Fruit fly (Drosophila melanogaster) whole organism, pupa: ENCODE measurements around the gene CG3982.

Source experiments
- CG10348 ChIP-seq: fragments of 200-800 bp; sonication (Bioruptor generic); IDR thresholded peaks from 2 replicates; pipeline ENCODE4 v1.3.6; 2022; ENCODE audit warnings: missing biosample characterization, missing genetic modification characterization
- CG12605 ChIP-seq: fragments of 200-800 bp; sonication (Bioruptor generic); IDR thresholded peaks from 2 replicates; pipeline ENCODE4 v1.3.6; 2022; ENCODE audit warnings: missing biosample characterization, missing genetic modification characterization
- CG13204 ChIP-seq: fragments of 200-800 bp; sonication (Bioruptor generic); optimal IDR thresholded peaks from 2 replicates; lab custom pipeline; 2018; ENCODE audit warnings: missing biosample characterization, mild to moderate bottlenecking, missing genetic modification characterization, moderate library complexity
- CG14655 ChIP-seq: fragments of 200-800 bp; sonication (Bioruptor generic); optimal IDR thresholded peaks from 3 replicates; lab custom pipeline; 2017; ENCODE audit warnings: mild to moderate bottlenecking, missing biosample characterization, missing genetic modification reagents, missing genetic modification characterization
- CG15710 ChIP-seq: fragments of 200-800 bp; sonication (Bioruptor generic); optimal IDR thresholded peaks from 2 replicates; lab custom pipeline; 2018; ENCODE audit warnings: missing biosample characterization, mild to moderate bottlenecking, missing genetic modification characterization, moderate library complexity
- CG17806 ChIP-seq: fragments of 200-800 bp; sonication (Bioruptor generic); optimal IDR thresholded peaks from 2 replicates; lab custom pipeline; 2018; ENCODE audit warnings: missing biosample characterization, mild to moderate bottlenecking, missing genetic modification characterization, moderate library complexity
- CG32121 ChIP-seq: fragments of 200-800 bp; sonication (Bioruptor generic); IDR thresholded peaks from 2 replicates; pipeline ENCODE4 v1.3.6; 2022; ENCODE audit warnings: missing biosample characterization, missing genetic modification characterization
- CG34367 ChIP-seq: fragments of 200-800 bp; sonication (Bioruptor generic); optimal IDR thresholded peaks from 2 replicates; lab custom pipeline; 2018; ENCODE audit warnings: missing biosample characterization, mild to moderate bottlenecking, missing genetic modification characterization
- CG4496 ChIP-seq: fragments of 200-800 bp; sonication (Bioruptor generic); IDR thresholded peaks from 3 replicates; pipeline ENCODE4 v1.3.6; 2022; ENCODE audit warnings: missing biosample characterization, missing genetic modification characterization
- CG8159 ChIP-seq: fragments of 200-800 bp; sonication (Bioruptor generic); optimal IDR thresholded peaks from 3 replicates; lab custom pipeline; 2018; ENCODE audit warnings: missing biosample characterization, mild to moderate bottlenecking, missing genetic modification characterization, moderate library complexity
- CG8301 ChIP-seq: fragments of 200-800 bp; sonication (Bioruptor generic); optimal IDR thresholded peaks from 2 replicates; lab custom pipeline; 2018; ENCODE audit warnings: missing biosample characterization, mild to moderate bottlenecking, missing genetic modification characterization
- CG9948 ChIP-seq: fragments of 200-800 bp; sonication (Bioruptor generic); optimal IDR thresholded peaks from 2 replicates; lab custom pipeline; 2018; ENCODE audit warnings: missing biosample characterization, mild to moderate bottlenecking, missing genetic modification characterization, moderate library complexity
- D1 ChIP-seq: fragments of 200-800 bp; sonication (Bioruptor generic); optimal IDR thresholded peaks from 2 replicates; lab custom pipeline; 2018; ENCODE audit warnings: missing biosample characterization, mild to moderate bottlenecking, missing genetic modification characterization, moderate library complexity
- EcR ChIP-seq: fragments of 200-800 bp; sonication (Bioruptor generic); optimal IDR thresholded peaks from 3 replicates; lab custom pipeline; 2019; ENCODE audit warnings: missing biosample characterization, missing genetic modification characterization, mild to moderate bottlenecking, moderate library complexity, missing genetic modification reagents
- Ets98B ChIP-seq: fragments of 200-800 bp; sonication (Bioruptor generic); IDR thresholded peaks from 2 replicates; pipeline ENCODE4 v1.3.6; 2022; ENCODE audit warnings: missing biosample characterization, missing genetic modification characterization
- Pif1A ChIP-seq: fragments of 200-800 bp; sonication (Bioruptor generic); optimal IDR thresholded peaks from 3 replicates; lab custom pipeline; 2016; ENCODE audit warnings: missing biosample characterization, missing genetic modification characterization
- Pif1B ChIP-seq: fragments of 200-800 bp; sonication (Bioruptor generic); optimal IDR thresholded peaks from 3 replicates; lab custom pipeline; 2016; ENCODE audit warnings: missing biosample characterization, missing genetic modification characterization
- Snoo ChIP-seq: fragments of 200-800 bp; sonication (Bioruptor generic); optimal IDR thresholded peaks from 3 replicates; lab custom pipeline; 2017; ENCODE audit warnings: missing biosample characterization, mild to moderate bottlenecking, missing genetic modification characterization, inconsistent platforms
- fd96Ca ChIP-seq: fragments of 200-800 bp; sonication (Bioruptor generic); IDR thresholded peaks from 3 replicates; pipeline ENCODE4 v1.3.6; 2022; ENCODE audit warnings: missing biosample characterization, missing genetic modification characterization
- gl ChIP-seq: fragments of 200-800 bp; sonication (Bioruptor generic); optimal IDR thresholded peaks from 2 replicates; lab custom pipeline; 2018; ENCODE audit warnings: missing biosample characterization, mild to moderate bottlenecking, missing genetic modification characterization
- rn ChIP-seq: fragments of 200-800 bp; sonication (Bioruptor generic); IDR thresholded peaks from 2 replicates; pipeline ENCODE4 v1.3.6; 2022; ENCODE audit warnings: missing biosample characterization, missing genetic modification characterization

CG3982 gene

dm6 chr3L:9373374-9374004, 43.7 kb downstream of the CG3982 start:
- TF ChIP-seq CG9948 (tag; lab: Kevin White, UChicago) = peak; percentile 67
- TF ChIP-seq Pif1A (GFP tag; lab: Kevin White, UChicago) = peak; percentile 16
- TF ChIP-seq CG12605 (GFP tag; lab: Robert Waterston, UW) = peak; percentile 81
- peak; percentile 89 for TF ChIP-seq CG32121
- no peak for TF ChIP-seq CG13204 (GFP tag; lab: Kevin White, UChicago)
- TF ChIP-seq CG4496 (GFP tag; lab: Robert Waterston, UW) = peak; percentile 93
- TF ChIP-seq Pif1B (GFP tag; lab: Kevin White, UChicago) = peak; percentile 73
- TF ChIP-seq D1 (tag; lab: Kevin White, UChicago) = no peak
- peak; percentile 6; the same call in 1 of the 2 replicates for TF ChIP-seq CG10348
- TF ChIP-seq CG8301 (tag; lab: Kevin White, UChicago) = peak; percentile 70
- peak; percentile 90 for TF ChIP-seq EcR
- peak; percentile 64 for TF ChIP-seq rn
- TF ChIP-seq CG17806 (tag; lab: Kevin White, UChicago) = peak; percentile 74
- TF ChIP-seq CG15710 (tag; lab: Kevin White, UChicago) = peak; percentile 70
- TF ChIP-seq CG8159 = peak; percentile 73
- TF ChIP-seq Ets98B = peak; percentile 88
- TF ChIP-seq gl (tag; lab: Kevin White, UChicago) = peak; percentile 19
- peak; percentile 82 for TF ChIP-seq fd96Ca (GFP tag; lab: Robert Waterston, UW)
- peak; percentile 84 for TF ChIP-seq CG14655 (GFP tag; lab: Kevin White, UChicago)
- TF ChIP-seq Snoo (tag; lab: Kevin White, UChicago) = peak; percentile 67
- peak; percentile 44 for TF ChIP-seq CG34367 (tag; lab: Kevin White, UChicago)

- TF ChIP-seq CG9948 (tag; lab: Kevin White, UChicago) (no peak), rn (no peak), CG14655 (GFP tag; lab: Kevin White, UChicago) (no peak), gl (tag; lab: Kevin White, UChicago) (no peak), EcR (peak; percentile 91), CG8159 (no peak), CG8301 (tag; lab: Kevin White, UChicago) (no peak), CG13204 (GFP tag; lab: Kevin White, UChicago) (no peak), D1 (tag; lab: Kevin White, UChicago) (no peak), CG32121 (no peak), CG10348 (no peak), CG12605 (GFP tag; lab: Robert Waterston, UW) (no peak), CG4496 (GFP tag; lab: Robert Waterston, UW) (peak; percentile 59; the same call in 1 of the 3 replicates), Ets98B (no peak), CG34367 (tag; lab: Kevin White, UChicago) (no peak), CG15710 (tag; lab: Kevin White, UChicago) (no peak), Snoo (tag; lab: Kevin White, UChicago) (no peak), Pif1A (GFP tag; lab: Kevin White, UChicago) (no peak), fd96Ca (GFP tag; lab: Robert Waterston, UW) (no peak), Pif1B (GFP tag; lab: Kevin White, UChicago) (peak; percentile 27), CG17806 (tag; lab: Kevin White, UChicago) (no peak)
Observed at dm6 chr3L:9372278-9372975, 44.8 kb downstream of the CG3982 start, which contains the start of the genes Hsp67Bc, CG4456 and Hsp22. Hsp67Bc (minus strand) TSS chr3L:9372497. CG4456 (plus strand) TSS chr3L:9372722. Hsp22 (plus strand) TSS chr3L:9372931.

- TF ChIP-seq CG8301 (tag; lab: Kevin White, UChicago) = no peak
- TF ChIP-seq Pif1A (GFP tag; lab: Kevin White, UChicago) = no peak
- TF ChIP-seq CG32121 = no peak
- TF ChIP-seq rn = no peak
- TF ChIP-seq CG13204 (GFP tag; lab: Kevin White, UChicago) = no peak
- TF ChIP-seq CG12605 (GFP tag; lab: Robert Waterston, UW) = no peak
- TF ChIP-seq Pif1B (GFP tag; lab: Kevin White, UChicago) = no peak
- TF ChIP-seq CG10348 = no peak
- peak; percentile 33 for TF ChIP-seq Snoo (tag; lab: Kevin White, UChicago)
- TF ChIP-seq CG9948 (tag; lab: Kevin White, UChicago) = peak; percentile 4
- no peak for TF ChIP-seq fd96Ca (GFP tag; lab: Robert Waterston, UW)
- no peak for TF ChIP-seq CG34367 (tag; lab: Kevin White, UChicago)
- TF ChIP-seq D1 (tag; lab: Kevin White, UChicago) = no peak
- no peak for TF ChIP-seq CG14655 (GFP tag; lab: Kevin White, UChicago)
- TF ChIP-seq CG17806 (tag; lab: Kevin White, UChicago) = no peak
- TF ChIP-seq CG8159 = peak; percentile 20
- no peak for TF ChIP-seq CG4496 (GFP tag; lab: Robert Waterston, UW)
- TF ChIP-seq Ets98B = peak; percentile 17; the same call in 1 of the 2 replicates
- peak; percentile 17 for TF ChIP-seq EcR
- no peak for TF ChIP-seq gl (tag; lab: Kevin White, UChicago)
- peak; percentile 30 for TF ChIP-seq CG15710 (tag; lab: Kevin White, UChicago)
Observed at dm6 chr3L:9370907-9371365, 46.3 kb downstream of the CG3982 start, which contains the start of gene Fdx1. Fdx1 (minus strand) TSS chr3L:9371238.

dm6 chr3L:9368665-9369064, 48.5 kb downstream of the CG3982 start:
- TF ChIP-seq Ets98B (no peak), fd96Ca (GFP tag; lab: Robert Waterston, UW) (no peak), CG17806 (tag; lab: Kevin White, UChicago) (no peak), Pif1A (GFP tag; lab: Kevin White, UChicago) (no peak), CG15710 (tag; lab: Kevin White, UChicago) (no peak), D1 (tag; lab: Kevin White, UChicago) (no peak), CG13204 (GFP tag; lab: Kevin White, UChicago) (no peak), rn (no peak), CG12605 (GFP tag; lab: Robert Waterston, UW) (no peak), EcR (no peak), CG10348 (no peak), CG4496 (GFP tag; lab: Robert Waterston, UW) (no peak), CG8301 (tag; lab: Kevin White, UChicago) (no peak), CG34367 (tag; lab: Kevin White, UChicago) (no peak), CG32121 (no peak), Snoo (tag; lab: Kevin White, UChicago) (no peak), Pif1B (GFP tag; lab: Kevin White, UChicago) (no peak), gl (tag; lab: Kevin White, UChicago) (no peak)
- TF ChIP-seq, all 21 proteins: peak for 0
